Fruit fly (Drosophila melanogaster) whole organism, prepupa: ENCODE measurements around the gene Tsp.
A peak's percentile ranks its signal among the peaks of the same experiment; 100 is the strongest.

Experiments used
- Blimp-1 ChIP-seq: fragments of 200-800 bp; sonication (Bioruptor generic); optimal IDR thresholded peaks from 3 replicates; lab custom pipeline; 2017; ENCODE audit warnings: missing biosample characterization, missing genetic modification characterization, mild to moderate bottlenecking, moderate library complexity, missing genetic modification reagents
- CG10631 ChIP-seq: fragments of 200-800 bp; sonication (Bioruptor generic); optimal IDR thresholded peaks from 2 replicates; lab custom pipeline; 2016; ENCODE audit warnings: missing biosample characterization, missing genetic modification characterization
- CG10669 ChIP-seq: fragments of 200-800 bp; sonication (Bioruptor generic); optimal IDR thresholded peaks from 3 replicates; lab custom pipeline; 2018; ENCODE audit warnings: missing biosample characterization, mild to moderate bottlenecking, missing genetic modification characterization, moderate library complexity
- CG11294 ChIP-seq: fragments of 200-800 bp; sonication (Bioruptor generic); IDR thresholded peaks from 2 replicates; pipeline ENCODE4 v1.3.6; 2022; ENCODE audit warnings: missing biosample characterization, missing genetic modification characterization
- CG11762 ChIP-seq: fragments of 200-800 bp; sonication (Bioruptor generic); optimal IDR thresholded peaks from 3 replicates; lab custom pipeline; 2016; ENCODE audit warnings: missing biosample characterization, missing genetic modification characterization; ENCODE audit not compliant: insufficient read depth
- CG11902 ChIP-seq: fragments of 200-800 bp; sonication (Bioruptor generic); optimal IDR thresholded peaks from 3 replicates; lab custom pipeline; 2016; ENCODE audit warnings: missing biosample characterization, missing genetic modification characterization
- CG15336 ChIP-seq: fragments of 200-800 bp; sonication (Bioruptor generic); IDR thresholded peaks from 2 replicates; pipeline ENCODE4 v1.3.6; 2022; ENCODE audit warnings: missing biosample characterization, missing genetic modification characterization
- CG1621 ChIP-seq: fragments of 200-800 bp; sonication (Bioruptor generic); optimal IDR thresholded peaks from 3 replicates; lab custom pipeline; 2018; ENCODE audit warnings: missing biosample characterization, mild to moderate bottlenecking, missing genetic modification characterization
- CG16779 ChIP-seq: fragments of 200-800 bp; sonication (Bioruptor generic); optimal IDR thresholded peaks from 3 replicates; lab custom pipeline; 2017; ENCODE audit warnings: missing biosample characterization, mild to moderate bottlenecking, missing genetic modification characterization
- CG3032 ChIP-seq: fragments of 200-800 bp; optimal IDR thresholded peaks from 2 replicates; lab custom pipeline; 2019; ENCODE audit warnings: missing biosample characterization, mild to moderate bottlenecking, missing genetic modification characterization, moderate library complexity
- CG31627 ChIP-seq: fragments of 200-800 bp; sonication (Bioruptor generic); optimal IDR thresholded peaks from 3 replicates; lab custom pipeline; 2016; ENCODE audit warnings: missing biosample characterization, missing genetic modification characterization
- CG32006 ChIP-seq: fragments of 200-800 bp; sonication (Bioruptor generic); optimal IDR thresholded peaks from 3 replicates; lab custom pipeline; 2017; ENCODE audit warnings: missing biosample characterization, mild to moderate bottlenecking, missing genetic modification characterization
- CG34406 ChIP-seq: fragments of 200-800 bp; sonication (Bioruptor generic); optimal IDR thresholded peaks from 3 replicates; lab custom pipeline; 2016; ENCODE audit warnings: missing biosample characterization, missing genetic modification characterization
- CG3919 ChIP-seq: fragments of 200-800 bp; sonication (Bioruptor generic); optimal IDR thresholded peaks from 3 replicates; lab custom pipeline; 2016; ENCODE audit warnings: missing biosample characterization, missing genetic modification characterization
- CG4318 ChIP-seq: fragments of 200-800 bp; sonication (Bioruptor generic); optimal IDR thresholded peaks from 3 replicates; lab custom pipeline; 2017; ENCODE audit warnings: missing biosample characterization, mild to moderate bottlenecking, missing genetic modification characterization
- CG6163 ChIP-seq: fragments of 200-800 bp; sonication (Bioruptor generic); IDR thresholded peaks from 3 replicates; pipeline ENCODE4 v1.3.6; 2022; ENCODE audit warnings: missing biosample characterization, missing genetic modification characterization
- CG6276 ChIP-seq: fragments of 200-800 bp; sonication (Bioruptor generic); optimal IDR thresholded peaks from 2 replicates; lab custom pipeline; 2017; ENCODE audit warnings: missing biosample characterization, mild to moderate bottlenecking, missing genetic modification characterization
- CG6792 ChIP-seq: fragments of 200-800 bp; sonication (Bioruptor generic); optimal IDR thresholded peaks from 3 replicates; lab custom pipeline; 2016; ENCODE audit warnings: missing biosample characterization, missing genetic modification characterization
- CG6808 ChIP-seq: fragments of 200-800 bp; sonication (Bioruptor generic); optimal IDR thresholded peaks from 3 replicates; lab custom pipeline; 2017; ENCODE audit warnings: missing biosample characterization, missing genetic modification characterization, mild to moderate bottlenecking, moderate library complexity, missing genetic modification reagents
- CG6854 ChIP-seq: fragments of 200-800 bp; sonication (Bioruptor generic); optimal IDR thresholded peaks from 2 replicates; lab custom pipeline; 2017; ENCODE audit warnings: missing biosample characterization, mild to moderate bottlenecking, missing genetic modification characterization
- CG8119 ChIP-seq: fragments of 200-800 bp; sonication (Bioruptor generic); IDR thresholded peaks from 3 replicates; pipeline ENCODE4 v1.3.6; 2022; ENCODE audit warnings: missing biosample characterization, missing genetic modification characterization
- CG8319 ChIP-seq: fragments of 200-800 bp; sonication (Bioruptor generic); optimal IDR thresholded peaks from 3 replicates; lab custom pipeline; 2016; ENCODE audit warnings: missing biosample characterization, missing genetic modification characterization
- CG9139 ChIP-seq: fragments of 200-800 bp; sonication (Bioruptor generic); optimal IDR thresholded peaks from 3 replicates; lab custom pipeline; 2017; ENCODE audit warnings: missing biosample characterization, mild to moderate bottlenecking, missing genetic modification characterization
- Eip75B ChIP-seq: fragments of 200-800 bp; sonication (Bioruptor generic); optimal IDR thresholded peaks from 3 replicates; lab custom pipeline; 2016; ENCODE audit warnings: missing biosample characterization, missing genetic modification characterization
- Eip93F ChIP-seq: fragments of 200-800 bp; sonication (Bioruptor generic); optimal IDR thresholded peaks from 2 replicates; lab custom pipeline; 2016; ENCODE audit warnings: missing biosample characterization, mild to moderate bottlenecking, missing genetic modification characterization
- Ets21C ChIP-seq: fragments of 200-800 bp; sonication (Bioruptor generic); optimal IDR thresholded peaks from 3 replicates; lab custom pipeline; 2016; ENCODE audit warnings: missing biosample characterization, missing genetic modification characterization
- Ets96B ChIP-seq: fragments of 200-800 bp; optimal IDR thresholded peaks from 2 replicates; lab custom pipeline; 2019; ENCODE audit warnings: missing biosample characterization, mild to moderate bottlenecking, missing genetic modification characterization, moderate library complexity
- Gug ChIP-seq: fragments of 200-800 bp; sonication (Bioruptor generic); IDR thresholded peaks from 2 replicates; pipeline ENCODE4 v1.3.6; 2022; ENCODE audit warnings: missing biosample characterization, missing genetic modification characterization
- Hr38 ChIP-seq: sonication (Bioruptor generic); optimal IDR thresholded peaks from 2 replicates; lab custom pipeline; 2016; ENCODE audit warnings: missing biosample characterization, missing genetic modification characterization
- Hr39 ChIP-seq: fragments of 200-800 bp; sonication (Bioruptor generic); optimal IDR thresholded peaks from 2 replicates; lab custom pipeline; 2016; ENCODE audit warnings: missing biosample characterization, missing genetic modification characterization
- Hr4 ChIP-seq: fragments of 200-800 bp; sonication (Bioruptor generic); optimal IDR thresholded peaks from 3 replicates; lab custom pipeline; 2016; ENCODE audit warnings: missing biosample characterization, missing genetic modification characterization
- Lpt ChIP-seq: fragments of 200-800 bp; sonication (Bioruptor generic); optimal IDR thresholded peaks from 3 replicates; lab custom pipeline; 2016; ENCODE audit warnings: missing biosample characterization, missing genetic modification characterization
- Met ChIP-seq: fragments of 200-800 bp; sonication (Bioruptor generic); optimal IDR thresholded peaks from 3 replicates; lab custom pipeline; 2016; ENCODE audit warnings: missing biosample characterization, missing genetic modification characterization
- OdsH ChIP-seq: fragments of 200-800 bp; sonication (Bioruptor generic); optimal IDR thresholded peaks from 3 replicates; lab custom pipeline; 2016; ENCODE audit warnings: missing biosample characterization, missing genetic modification characterization
- Smox ChIP-seq: fragments of 200-800 bp; sonication (Bioruptor generic); optimal IDR thresholded peaks from 3 replicates; lab custom pipeline; 2016; ENCODE audit warnings: missing biosample characterization, missing genetic modification characterization
- Sox14 ChIP-seq: fragments of 200-800 bp; sonication (Bioruptor generic); optimal IDR thresholded peaks from 3 replicates; lab custom pipeline; 2016; ENCODE audit warnings: missing biosample characterization, missing genetic modification characterization
- Sox15 ChIP-seq: fragments of 200-800 bp; sonication (Bioruptor generic); optimal IDR thresholded peaks from 3 replicates; lab custom pipeline; 2016; ENCODE audit warnings: missing biosample characterization, missing genetic modification characterization
- achi ChIP-seq: fragments of 200-800 bp; sonication (Bioruptor generic); optimal IDR thresholded peaks from 3 replicates; lab custom pipeline; 2016; ENCODE audit warnings: missing biosample characterization, missing genetic modification characterization
- acj6 ChIP-seq: fragments of 200-800 bp; sonication (Bioruptor generic); optimal IDR thresholded peaks from 3 replicates; lab custom pipeline; 2016; ENCODE audit warnings: missing biosample characterization, missing genetic modification characterization
- dac ChIP-seq: fragments of 200-800 bp; sonication (Bioruptor generic); optimal IDR thresholded peaks from 2 replicates; lab custom pipeline; 2017; ENCODE audit warnings: missing biosample characterization, mild to moderate bottlenecking, missing genetic modification characterization
- dsx ChIP-seq: fragments of 200-800 bp; optimal IDR thresholded peaks from 3 replicates; lab custom pipeline; 2019; ENCODE audit warnings: missing biosample characterization, mild to moderate bottlenecking, missing genetic modification characterization, moderate library complexity; ENCODE audit not compliant: poor library complexity, severe bottlenecking
- eg ChIP-seq: fragments of 200-800 bp; sonication (Bioruptor generic); IDR thresholded peaks from 3 replicates; pipeline ENCODE4 v1.3.6; 2022; ENCODE audit warnings: missing biosample characterization, missing genetic modification characterization
- esn ChIP-seq: fragments of 200-800 bp; sonication (Bioruptor generic); optimal IDR thresholded peaks from 2 replicates; lab custom pipeline; 2016; ENCODE audit warnings: missing biosample characterization, mild to moderate bottlenecking, missing genetic modification characterization, moderate library complexity
- fd85E ChIP-seq: fragments of 200-800 bp; sonication (Bioruptor generic); optimal IDR thresholded peaks from 3 replicates; lab custom pipeline; 2016; ENCODE audit warnings: missing biosample characterization, missing genetic modification characterization
- fkh ChIP-seq: fragments of 200-800 bp; sonication (Bioruptor generic); optimal IDR thresholded peaks from 3 replicates; lab custom pipeline; 2017; ENCODE audit warnings: missing biosample characterization, mild to moderate bottlenecking, missing genetic modification characterization, moderate library complexity
- lz ChIP-seq: fragments of 200-800 bp; sonication (Bioruptor generic); optimal IDR thresholded peaks from 3 replicates; lab custom pipeline; 2016; ENCODE audit warnings: missing biosample characterization, missing genetic modification characterization
- net ChIP-seq: fragments of 200-800 bp; sonication (Bioruptor generic); optimal IDR thresholded peaks from 3 replicates; lab custom pipeline; 2016; ENCODE audit warnings: missing biosample characterization, missing genetic modification characterization
- pdm3 ChIP-seq: fragments of 200-800 bp; sonication (Bioruptor generic); optimal IDR thresholded peaks from 3 replicates; lab custom pipeline; 2016; ENCODE audit warnings: missing biosample characterization, missing genetic modification characterization
- spab ChIP-seq: fragments of 200-800 bp; sonication (Bioruptor generic); optimal IDR thresholded peaks from 2 replicates; lab custom pipeline; 2017; ENCODE audit warnings: missing biosample characterization, mild to moderate bottlenecking, missing genetic modification characterization, missing genetic modification reagents
- ss ChIP-seq, 2 experiments: fragments of 200-800 bp; sonication (Bioruptor generic); optimal IDR thresholded peaks; 2 replicates in 1 of 2; 3 replicates in 1 of 2; lab custom pipeline; 2017 to 2018; ENCODE audit warnings: mild to moderate bottlenecking in 2 of 2, missing biosample characterization in 2 of 2, missing genetic modification characterization in 2 of 2, moderate library complexity in 1 of 2
- topi ChIP-seq: fragments of 200-800 bp; sonication (Bioruptor generic); optimal IDR thresholded peaks from 3 replicates; lab custom pipeline; 2016; ENCODE audit warnings: missing biosample characterization, missing genetic modification characterization
- vri ChIP-seq: fragments of 200-800 bp; sonication (Bioruptor generic); optimal IDR thresholded peaks from 3 replicates; lab custom pipeline; 2016; ENCODE audit warnings: missing biosample characterization, mild to moderate bottlenecking, missing genetic modification characterization

Tsp gene

DNA sequence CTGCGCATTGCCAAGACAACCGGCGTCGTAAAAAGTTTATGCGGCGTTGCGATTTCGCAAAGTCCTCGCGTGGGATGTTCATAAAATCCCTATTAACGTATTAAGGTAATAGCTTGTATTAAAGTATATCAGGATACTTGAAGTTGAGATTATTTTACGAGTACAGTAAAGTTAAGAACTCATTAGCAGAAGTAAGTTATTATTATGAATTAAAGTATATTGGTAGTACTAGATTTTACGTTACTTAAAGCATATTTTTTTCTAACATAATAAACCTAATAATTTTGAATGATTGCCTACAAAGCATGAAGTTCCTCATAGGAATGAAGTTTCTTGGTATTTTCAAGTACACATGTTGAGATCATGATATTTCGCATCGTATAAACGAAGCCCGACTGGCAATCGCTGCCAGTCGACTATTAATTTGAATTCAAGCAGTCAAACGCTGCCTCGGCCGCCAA is 15.1 kb downstream of the Tsp start:
- TF ChIP-seq CG10669 (GFP tag; lab: Kevin White, UChicago) (peak; percentile 62), CG1621 (tag; lab: Kevin White, UChicago) (no peak), CG6854 (peak; percentile 38), ss (GFP tag; optimal IDR thresholded peaks at IDR 0.05; lab: Kevin White, UChicago) (peak; percentile 74 to 75), Eip75B (GFP tag; lab: Kevin White, UChicago) (peak; percentile 68), fkh (GFP tag; lab: Kevin White, UChicago) (no peak), CG6808 (GFP tag; lab: Kevin White, UChicago) (peak; percentile 81), Met (GFP tag; lab: Kevin White, UChicago) (peak; percentile 65), dsx (GFP tag; lab: Kevin White, UChicago) (peak; percentile 72), Gug (GFP tag; lab: Robert Waterston, UW) (peak; percentile 8; the same call in 1 of the 2 replicates), Ets96B (tag; lab: Kevin White, UChicago) (peak; percentile 69), CG6792 (GFP tag; lab: Kevin White, UChicago) (peak; percentile 33), dac (GFP tag; lab: Kevin White, UChicago) (peak; percentile 56), Eip93F (GFP tag; lab: Kevin White, UChicago) (no peak), Blimp-1 (no peak), CG4318 (peak; percentile 65), esn (GFP tag; lab: Kevin White, UChicago) (peak; percentile 64), CG16779 (tag; lab: Kevin White, UChicago) (no peak), CG11294 (GFP tag; lab: Robert Waterston, UW) (no peak), CG31627 (GFP tag; lab: Kevin White, UChicago) (peak; percentile 29), CG9139 (GFP tag; lab: Kevin White, UChicago) (peak; percentile 62), CG10631 (GFP tag; lab: Kevin White, UChicago) (peak; percentile 61), CG32006 (peak; percentile 89), CG8319 (peak; percentile 2), CG11902 (GFP tag; lab: Kevin White, UChicago) (no peak), fd85E (GFP tag; lab: Kevin White, UChicago) (no peak), CG34406 (GFP tag; lab: Kevin White, UChicago) (peak; percentile 44), acj6 (GFP tag; lab: Kevin White, UChicago) (peak; percentile 51), Hr4 (GFP tag; lab: Kevin White, UChicago) (peak; percentile 72), Sox15 (GFP tag; lab: Kevin White, UChicago) (peak; percentile 11), achi (GFP tag; lab: Kevin White, UChicago) (peak; percentile 59), CG15336 (GFP tag; lab: Robert Waterston, UW) (peak; percentile 80), spab (GFP tag; lab: Kevin White, UChicago) (peak; percentile 64), lz (GFP tag; lab: Kevin White, UChicago) (peak; percentile 49), topi (GFP tag; lab: Kevin White, UChicago) (peak; percentile 58), CG8119 (GFP tag; lab: Robert Waterston, UW) (peak; percentile 74), CG11762 (peak; percentile 34), Lpt (peak; percentile 64), CG3032 (tag; lab: Kevin White, UChicago) (peak; percentile 77), vri (GFP tag; lab: Kevin White, UChicago) (peak; percentile 20), OdsH (GFP tag; lab: Kevin White, UChicago) (peak; percentile 60), CG6276 (GFP tag; lab: Kevin White, UChicago) (peak; percentile 82), Hr39 (GFP tag; lab: Kevin White, UChicago) (peak; percentile 6), Sox14 (GFP tag; lab: Kevin White, UChicago) (peak; percentile 26), CG3919 (GFP tag; lab: Kevin White, UChicago) (peak; percentile 68), Ets21C (GFP tag; lab: Kevin White, UChicago) (peak; percentile 7), net (peak; percentile 68), Smox (GFP tag; lab: Kevin White, UChicago) (peak; percentile 33), pdm3 (GFP tag; lab: Kevin White, UChicago) (peak; percentile 58), CG6163 (GFP tag; lab: Robert Waterston, UW) (no peak), Hr38 (no peak), eg (peak; percentile 42; the same call in 1 of the 3 replicates)
